7 worm cellular contexts compared by ENCODE assay signal in the genomic region with DNA sequence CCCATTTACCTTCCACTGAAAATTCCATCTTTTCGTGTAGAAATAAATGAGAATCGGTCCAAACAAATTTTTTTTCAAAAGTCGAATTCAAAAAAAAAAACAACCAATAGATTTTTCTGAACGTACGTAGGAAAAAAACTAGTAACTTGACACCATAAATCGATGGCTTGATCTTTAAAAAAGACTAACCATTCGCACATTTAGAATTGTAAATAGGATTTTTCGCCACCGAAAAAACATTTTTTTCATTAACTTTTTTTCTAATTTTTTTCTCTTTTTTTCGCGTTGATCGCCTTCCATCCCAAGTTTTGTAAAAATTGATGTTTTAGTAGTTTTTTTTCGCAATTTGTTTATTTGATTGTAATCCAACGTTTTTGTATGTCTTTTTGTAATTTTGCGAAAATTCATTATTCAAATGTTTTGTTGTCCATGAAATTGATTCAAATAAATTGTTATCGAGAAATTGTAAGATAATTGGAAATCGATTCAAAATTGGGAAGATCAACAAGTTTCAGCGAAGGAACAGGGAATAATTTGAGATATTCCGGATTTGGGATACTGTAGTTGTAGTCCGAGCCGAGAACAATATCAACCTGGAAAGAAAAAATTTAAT.
TF ChIP-seq lines count a peak whose summit lies in the region.

No protein-coding gene starts in this region.

TF ChIP-seq in whole organism, L1 larva, 84 proteins besides CTCF, POLR2A, EP300 and RAD21:
- TF ChIP-seq ets-5 (GFP tag; IDR thresholded peaks at IDR 0.05; lab: Robert Waterston, UW) (no peak), nhr-85 (tag; lab: Kevin White, UChicago) (peak; percentile 65), swsn-7 (tag; optimal IDR thresholded peaks at IDR 0.05; lab: Kevin White, UChicago) (no peak), ztf-4 (tag; optimal IDR thresholded peaks at IDR 0.05; lab: Kevin White, UChicago) (peak; percentile 40), aly-2 (tag; optimal IDR thresholded peaks at IDR 0.05; lab: Kevin White, UChicago) (peak; percentile 40)

TF ChIP-seq in whole organism, L2 larva, 48 proteins besides CTCF, POLR2A, EP300 and RAD21:
- TF ChIP-seq ztf-4 (tag; optimal IDR thresholded peaks at IDR 0.05; lab: Kevin White, UChicago) (peak; percentile 25), snpc-4 (tag; optimal IDR thresholded peaks at IDR 0.05; lab: Kevin White, UChicago) (no peak)

TF ChIP-seq in whole organism, L3 larva, 47 proteins besides CTCF, POLR2A, EP300 and RAD21:
- TF ChIP-seq lsy-12 (tag; optimal IDR thresholded peaks at IDR 0.05; lab: Kevin White, UChicago) = peak; percentile 3
- TF ChIP-seq R02D3.7 (tag; optimal IDR thresholded peaks at IDR 0.05; lab: Kevin White, UChicago) = no peak
- peak; percentile 40 for TF ChIP-seq ama-1 (optimal IDR thresholded peaks at IDR 0.05; lab: Kevin White, UChicago)
- no peak for TF ChIP-seq nhr-77 (tag; optimal IDR thresholded peaks at IDR 0.05; lab: Kevin White, UChicago)
- peak; percentile 31 for TF ChIP-seq jun-1 (tag; optimal IDR thresholded peaks at IDR 0.05; lab: Kevin White, UChicago)
- TF ChIP-seq ceh-28 (tag; optimal IDR thresholded peaks at IDR 0.05; lab: Kevin White, UChicago) = no peak
- peak; percentile 40 for TF ChIP-seq ztf-4 (tag; optimal IDR thresholded peaks at IDR 0.05; lab: Kevin White, UChicago)
TF ChIP-seq in whole organism, L3 larva: peak in this region for 4.

TF ChIP-seq in whole organism, L4 larva, 104 proteins besides CTCF, POLR2A, EP300 and RAD21 (continues in another document):
- no peak for TF ChIP-seq ceh-28 (tag; optimal IDR thresholded peaks at IDR 0.05; lab: Kevin White, UChicago)
- peak; percentile 27 for TF ChIP-seq nhr-102 (tag; optimal IDR thresholded peaks at IDR 0.05; lab: Kevin White, UChicago)
- no peak for TF ChIP-seq jun-1 (tag; optimal IDR thresholded peaks at IDR 0.05; lab: Kevin White, UChicago)
- TF ChIP-seq ces-1 (GFP tag; optimal IDR thresholded peaks at IDR 0.05; lab: Kevin White, UChicago) = no peak
- TF ChIP-seq hif-1 (tag; optimal IDR thresholded peaks at IDR 0.05; lab: Kevin White, UChicago) = peak in 1 of 2 experiments; percentile 34
- TF ChIP-seq ceh-20 (GFP tag; IDR thresholded peaks at IDR 0.05; lab: Robert Waterston, UW) = 0 out of 2 replicates have a peak, but pooled peaks have one; percentile 8
- TF ChIP-seq zfp-3 (GFP tag; conservative IDR thresholded peaks at IDR 0.05; lab: Robert Waterston, UW) = peak; percentile 42; the same call in 1 of the 2 replicates
- no peak for TF ChIP-seq T26A8.4 (GFP tag; IDR thresholded peaks at IDR 0.05; lab: Robert Waterston, UW)
- peak; percentile 46 for TF ChIP-seq arid-1 (GFP tag; conservative IDR thresholded peaks at IDR 0.05; lab: Robert Waterston, UW)
- 0 out of 2 replicates have a peak, but pooled peaks have one; percentile 44 for TF ChIP-seq Y105C5A.15 (GFP tag; IDR thresholded peaks at IDR 0.05; lab: Robert Waterston, UW)
- no peak for TF ChIP-seq attf-4 (tag; optimal IDR thresholded peaks at IDR 0.05; lab: Kevin White, UChicago)
- no peak for TF ChIP-seq saeg-2 (GFP tag; IDR thresholded peaks at IDR 0.05; lab: Robert Waterston, UW)
- no peak for TF ChIP-seq lin-13 (GFP tag; optimal IDR thresholded peaks at IDR 0.05; lab: Kevin White, UChicago)
- TF ChIP-seq lin-39 (tag; optimal IDR thresholded peaks at IDR 0.05; lab: Kevin White, UChicago) = no peak
- TF ChIP-seq mes-2 (tag; optimal IDR thresholded peaks at IDR 0.05; lab: Kevin White, UChicago; ENCODE audit: poor library complexity, severe bottlenecking) = no peak
- no peak for TF ChIP-seq F10B5.3 (tag; optimal IDR thresholded peaks at IDR 0.05; lab: Kevin White, UChicago)
- TF ChIP-seq mep-1 (tag; optimal IDR thresholded peaks at IDR 0.05; lab: Kevin White, UChicago) = peak; percentile 20

TF ChIP-seq in whole organism, late embryonic, 69 proteins besides CTCF, POLR2A, EP300 and RAD21:
- TF ChIP-seq ceh-45 (GFP tag; IDR thresholded peaks at IDR 0.05; lab: Robert Waterston, UW) = no peak
- TF ChIP-seq Y22D7AL.16 (tag; optimal IDR thresholded peaks at IDR 0.05; lab: Kevin White, UChicago) = no peak
- TF ChIP-seq ceh-34 (tag; optimal IDR thresholded peaks at IDR 0.05; lab: Kevin White, UChicago) = peak; percentile 19

TF ChIP-seq in whole organism, mixed stage, embryonic, 35 proteins besides CTCF, POLR2A, EP300 and RAD21:
- TF ChIP-seq ces-1 (GFP tag; optimal IDR thresholded peaks at IDR 0.05; lab: Kevin White, UChicago) = peak; percentile 33
- TF ChIP-seq drap-1 (GFP tag; optimal IDR thresholded peaks at IDR 0.05; lab: Kevin White, UChicago) = no peak
- TF ChIP-seq ceh-39 (tag; optimal IDR thresholded peaks at IDR 0.05; lab: Kevin White, UChicago) = no peak
- peak; percentile 18 for TF ChIP-seq ceh-83 (GFP tag; optimal IDR thresholded peaks at IDR 0.05; lab: Kevin White, UChicago)

TF ChIP-seq in whole organism, young adult, 124 proteins besides CTCF, POLR2A, EP300 and RAD21:
- TF ChIP-seq F10E7.11 (tag; optimal IDR thresholded peaks at IDR 0.05; lab: Kevin White, UChicago) = peak; percentile 52
- TF ChIP-seq aptf-2 (GFP tag; conservative IDR thresholded peaks at IDR 0.05; lab: Robert Waterston, UW) = 0 out of 2 replicates have a peak, but pooled peaks have one; percentile 11
- TF ChIP-seq ZK185.1 (tag; optimal IDR thresholded peaks at IDR 0.05; lab: Kevin White, UChicago; ENCODE audit: poor library complexity, severe bottlenecking) = peak; percentile 51
- TF ChIP-seq Y53F4B.3 (GFP tag; IDR thresholded peaks at IDR 0.05; lab: Robert Waterston, UW) = no peak
- TF ChIP-seq tbp1 (GFP tag; optimal IDR thresholded peaks at IDR 0.05; lab: Kevin White, UChicago) = no peak
- TF ChIP-seq snpc-3.4 (tag; optimal IDR thresholded peaks at IDR 0.05; lab: Kevin White, UChicago) = no peak
- peak; percentile 8 for TF ChIP-seq ztf-26 (tag; optimal IDR thresholded peaks at IDR 0.05; lab: Kevin White, UChicago)
- peak in 1 of 3 experiments; percentile 40 for TF ChIP-seq lin-35 (GFP tag; optimal IDR thresholded peaks at IDR 0.05; lab: Kevin White, UChicago)
- TF ChIP-seq zim-3 (tag; optimal IDR thresholded peaks at IDR 0.05; lab: Kevin White, UChicago) = peak; percentile 59
- TF ChIP-seq C06A6.2 (GFP tag; conservative IDR thresholded peaks at IDR 0.05; lab: Robert Waterston, UW) = 0 out of 2 replicates have a peak, but pooled peaks have one; percentile 49
- TF ChIP-seq chd-7 (tag; optimal IDR thresholded peaks at IDR 0.05; lab: Kevin White, UChicago) = peak; percentile 52
- TF ChIP-seq let-607 (tag; optimal IDR thresholded peaks at IDR 0.05; lab: Kevin White, UChicago) = peak in 1 of 2 experiments; percentile 26
- no peak for TF ChIP-seq cebp-1 (GFP tag; IDR thresholded peaks at IDR 0.05; lab: Robert Waterston, UW)
- TF ChIP-seq cebp-1 (tag; optimal IDR thresholded peaks at IDR 0.05; lab: Kevin White, UChicago) = peak; percentile 14
- TF ChIP-seq dpff-1 (tag; optimal IDR thresholded peaks at IDR 0.05; lab: Kevin White, UChicago) = peak; percentile 74
- TF ChIP-seq repo-1 (tag; optimal IDR thresholded peaks at IDR 0.05; lab: Kevin White, UChicago) = peak; percentile 11
